Worm (Caenorhabditis elegans) whole organism, L4/young adult: Measurements from ENCODE around the gene T09B9.3.

ENCODE experiments used
- W03F9.2 ChIP-seq: fragments of 150-350 bp; optimal IDR thresholded peaks from 2 replicates; lab custom pipeline; 2014; ENCODE audit warnings: missing biosample characterization, missing genetic modification characterization
- dao-5 ChIP-seq: sonication (generic microtip); optimal IDR thresholded peaks from 2 replicates; lab custom pipeline; 2016; ENCODE audit warnings: missing genotype, missing genetic modification characterization, moderate library complexity, missing compliant biosample characterization
- him-1 ChIP-seq: sonication (generic microtip); optimal IDR thresholded peaks from 2 replicates; lab custom pipeline; 2016; ENCODE audit warnings: missing genotype, missing genetic modification reagents, missing genetic modification characterization, missing compliant biosample characterization

DNA sequence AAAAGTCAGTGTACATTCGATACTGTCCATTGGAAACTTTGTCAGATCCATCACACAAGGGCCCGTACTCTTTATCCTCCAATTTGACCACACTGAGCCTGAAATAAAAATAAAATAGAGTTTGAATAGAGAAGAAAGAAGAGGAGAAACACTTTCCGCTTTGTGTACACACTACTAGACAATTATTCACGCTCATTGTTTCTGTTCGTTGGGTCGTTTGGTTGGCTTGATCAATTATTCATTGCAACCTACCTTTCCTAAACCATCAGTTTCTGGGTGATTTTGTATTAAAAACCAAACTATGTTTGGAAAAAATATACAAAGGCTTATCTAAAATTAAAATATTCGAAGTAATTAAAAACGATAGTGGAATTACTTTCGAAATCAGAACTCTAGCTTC, 43.6 kb upstream of the T09B9.3 start:
- TF ChIP-seq him-1 (tag; lab: Kevin White, UChicago) (no peak), W03F9.2 (tag; lab: Kevin White, UChicago) (no peak), dao-5 (tag; lab: Kevin White, UChicago) (no peak)
